Fruit fly (Drosophila melanogaster): ENCODE results near the gene CG44005.

- no peak for TF ChIP-seq CTCF (optimal IDR thresholded peaks at IDR 0.05)
- TF ChIP-seq CG8478 (optimal IDR thresholded peaks at IDR 0.05) = no peak
Observed at dm6 chr3L:18112669-18113068, 40.7 kb upstream of the CG44005 start, which contains the start of the genes CG32195 and CG7341.
